Worm (Caenorhabditis elegans) whole organism, L4 larva: ENCODE measurements around the gene sde-2.

Source experiments
- fos-1 ChIP-seq: fragments of 150-350 bp; optimal IDR thresholded peaks from 2 replicates; lab custom pipeline; 2014; ENCODE audit warnings: missing biosample characterization, missing genetic modification characterization
- lim-7 ChIP-seq: fragments of 200-800 bp; sonication (Bioruptor generic); IDR thresholded peaks from 2 replicates; pipeline ENCODE4 v1.3.6; 2022; ENCODE audit warnings: missing genetic modification characterization, missing compliant biosample characterization
- pqm-1 ChIP-seq: sonication (generic microtip); optimal IDR thresholded peaks from 2 replicates; lab custom pipeline; 2017; ENCODE audit warnings: missing biosample characterization, missing genetic modification characterization

DNA sequence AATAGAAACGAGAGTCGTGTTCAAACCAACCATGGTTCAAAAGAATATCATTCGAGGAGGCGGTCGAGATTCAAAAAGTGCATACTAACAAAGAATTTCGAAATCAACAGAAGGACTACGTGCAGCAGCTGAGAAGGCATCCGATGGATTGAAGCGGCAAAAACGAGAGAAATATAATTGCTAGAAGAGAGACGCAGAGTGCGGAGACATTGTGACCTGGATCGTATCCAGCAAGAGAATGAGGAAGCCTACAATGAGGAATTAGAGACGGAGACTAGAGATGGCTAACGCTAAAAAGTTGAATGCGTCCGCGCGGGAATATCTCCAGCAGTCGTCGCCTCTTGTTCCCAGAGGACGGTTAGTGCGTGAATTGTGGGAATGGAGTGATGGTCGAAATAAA lies 17.6 kb upstream of the sde-2 start:
- TF ChIP-seq fos-1 (tag; lab: Kevin White, UChicago) (no peak), pqm-1 (tag; lab: Kevin White, UChicago) (no peak), lim-7 (GFP tag; lab: Robert Waterston, UW) (no peak)
